Worm (Caenorhabditis elegans) whole organism, early embryonic: ENCODE results near the gene evl-14.

Experiments used
- F13C5.2 ChIP-seq: sonication (generic microtip); optimal IDR thresholded peaks from 2 replicates; lab custom pipeline; 2017; ENCODE audit warnings: mild to moderate bottlenecking, missing genetic modification characterization, inconsistent platforms, missing compliant biosample characterization
- ceh-36 ChIP-seq: sonication (generic microtip); optimal IDR thresholded peaks from 2 replicates; lab custom pipeline; 2016; ENCODE audit warnings: missing genetic modification characterization, inconsistent platforms, missing compliant biosample characterization
- hmbx-1 ChIP-seq: sonication (generic microtip); optimal IDR thresholded peaks from 2 replicates; lab custom pipeline; 2016; ENCODE audit warnings: mild to moderate bottlenecking, missing genetic modification characterization, missing compliant biosample characterization
- hmg-4 ChIP-seq: fragments of 200-800 bp; sonication (Bioruptor generic); optimal IDR thresholded peaks from 2 replicates; lab custom pipeline; 2018; ENCODE audit warnings: mild to moderate bottlenecking, missing genetic modification characterization, missing compliant biosample characterization

DNA sequence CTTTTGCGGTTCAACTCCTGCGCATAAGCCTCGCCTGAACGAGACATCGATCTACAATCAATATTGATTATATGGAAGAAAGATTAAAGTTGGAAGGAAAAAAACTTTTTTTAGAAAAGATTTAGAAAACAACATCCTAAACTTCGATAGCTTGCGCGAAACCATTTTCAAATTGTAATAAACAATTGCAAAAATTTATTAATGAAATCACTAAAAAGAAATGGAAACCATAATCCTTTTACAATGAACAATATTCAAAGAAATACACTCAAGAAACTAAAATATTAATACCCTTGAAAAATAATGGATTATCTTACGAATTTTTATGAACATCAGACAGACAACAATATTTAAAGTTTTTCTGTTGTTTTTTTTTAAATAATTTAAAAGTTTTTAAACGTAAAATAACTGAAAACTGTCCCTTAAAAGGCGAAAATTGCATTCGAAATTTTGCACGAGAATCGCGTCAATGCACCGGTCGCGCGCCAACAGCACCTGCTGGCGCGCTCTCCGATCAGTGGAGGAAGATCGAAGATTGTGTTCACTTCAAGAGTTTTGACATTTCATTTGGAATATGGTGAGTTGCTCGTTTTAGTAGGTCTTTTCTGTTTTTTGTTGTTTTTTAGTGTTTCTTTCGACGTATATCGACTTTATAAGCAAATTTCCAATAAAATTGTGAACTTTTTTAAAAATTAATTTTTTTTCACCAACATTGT, 43.5 kb downstream of the evl-14 start, which contains the start of the genes sftb-1 and R10E4.1:
- TF ChIP-seq hmbx-1 (tag; lab: Kevin White, UChicago) (no peak), ceh-36 (tag; lab: Kevin White, UChicago) (no peak), hmg-4 (GFP tag; lab: Kevin White, UChicago) (no peak), F13C5.2 (tag; lab: Kevin White, UChicago) (peak; percentile 2)
